Fruit fly (Drosophila melanogaster): ENCODE measurements around the gene rsh.
A peak's percentile ranks its signal among the peaks of the same experiment; 100 is the strongest.

The rsh gene

dm6 chrX:13113863-13114407 lies 125.5 kb downstream of the rsh start:
- TF ChIP-seq CG4496 (GFP tag; IDR thresholded peaks at IDR 0.05): peak; percentile 32; the same call in 1 of the 3 replicates
- no peak for TF ChIP-seq rn (GFP tag; IDR thresholded peaks at IDR 0.05)
- no peak for TF ChIP-seq Pif1A (GFP tag; optimal IDR thresholded peaks at IDR 0.05)
- TF ChIP-seq CG12605 (GFP tag; IDR thresholded peaks at IDR 0.05): no peak
- TF ChIP-seq fd96Ca (GFP tag; IDR thresholded peaks at IDR 0.05): 0 out of 3 replicates have a peak, but pooled peaks have one; percentile 26
- TF ChIP-seq Snoo (tag; optimal IDR thresholded peaks at IDR 0.05): no peak

dm6 chrX:13114861-13115260 lies 126.4 kb downstream of the rsh start, which contains the start of gene CG42237:
Gene CG42237 (plus strand): TSS chrX:13115131.
- peak; percentile 56; the same call in 2 of the 3 replicates for TF ChIP-seq fd96Ca (GFP tag; IDR thresholded peaks at IDR 0.05)
- peak; percentile 46; the same call in 1 of the 2 replicates for TF ChIP-seq CG12605 (GFP tag; IDR thresholded peaks at IDR 0.05)
- 0 out of 2 replicates have a peak, but pooled peaks have one; percentile 17 for TF ChIP-seq CG32121 (GFP tag; IDR thresholded peaks at IDR 0.05)
- peak; percentile 60 for TF ChIP-seq CG13204 (GFP tag; optimal IDR thresholded peaks at IDR 0.05)
- TF ChIP-seq Ets98B (GFP tag; IDR thresholded peaks at IDR 0.05): peak; percentile 49
- peak; percentile 12 for TF ChIP-seq CG15710 (tag; optimal IDR thresholded peaks at IDR 0.05)
- no peak for TF ChIP-seq CG14655 (GFP tag; optimal IDR thresholded peaks at IDR 0.05)
- TF ChIP-seq CG4496 (GFP tag; IDR thresholded peaks at IDR 0.05): peak; percentile 68
- no peak for TF ChIP-seq Snoo (tag; optimal IDR thresholded peaks at IDR 0.05)
- peak; percentile 14 for TF ChIP-seq Pif1A (GFP tag; optimal IDR thresholded peaks at IDR 0.05)
- no peak for TF ChIP-seq D1 (tag; optimal IDR thresholded peaks at IDR 0.05)
- no peak for TF ChIP-seq CG17806 (tag; optimal IDR thresholded peaks at IDR 0.05)

dm6 chrX:13116438-13117243 lies 128.2 kb downstream of the rsh start:
- TF ChIP-seq CG4496 (GFP tag; IDR thresholded peaks at IDR 0.05): no peak
- peak; percentile 19 for TF ChIP-seq EcR (GFP tag; optimal IDR thresholded peaks at IDR 0.05)
- TF ChIP-seq Pif1A (GFP tag; optimal IDR thresholded peaks at IDR 0.05): peak; percentile 46
- peak; percentile 11 for TF ChIP-seq CG17806 (tag; optimal IDR thresholded peaks at IDR 0.05)
- peak; percentile 51 for TF ChIP-seq CG34367 (tag; optimal IDR thresholded peaks at IDR 0.05)
- TF ChIP-seq CG13204 (GFP tag; optimal IDR thresholded peaks at IDR 0.05): peak; percentile 66
- TF ChIP-seq Snoo (tag; optimal IDR thresholded peaks at IDR 0.05): peak; percentile 40
- peak; percentile 45 for TF ChIP-seq Pif1B (GFP tag; optimal IDR thresholded peaks at IDR 0.05)
- TF ChIP-seq gl (tag; optimal IDR thresholded peaks at IDR 0.05): peak; percentile 79
- peak; percentile 32 for TF ChIP-seq CG8159 (tag; optimal IDR thresholded peaks at IDR 0.05)
- TF ChIP-seq fd96Ca (GFP tag; IDR thresholded peaks at IDR 0.05): no peak
- peak; percentile 32 for TF ChIP-seq CG15710 (tag; optimal IDR thresholded peaks at IDR 0.05)
- TF ChIP-seq D1 (tag; optimal IDR thresholded peaks at IDR 0.05): no peak
- TF ChIP-seq CG8301 (tag; optimal IDR thresholded peaks at IDR 0.05): peak; percentile 10
- peak; percentile 59; the same call in 1 of the 2 replicates for TF ChIP-seq CG12605 (GFP tag; IDR thresholded peaks at IDR 0.05)
- no peak for TF ChIP-seq Ets98B (GFP tag; IDR thresholded peaks at IDR 0.05)
- TF ChIP-seq CG14655 (GFP tag; optimal IDR thresholded peaks at IDR 0.05): peak; percentile 50

- TF ChIP-seq CG13204 (GFP tag; optimal IDR thresholded peaks at IDR 0.05): no peak
- TF ChIP-seq gl (tag; optimal IDR thresholded peaks at IDR 0.05): no peak
- TF ChIP-seq CG4496 (GFP tag; IDR thresholded peaks at IDR 0.05): no peak
- TF ChIP-seq CG12605 (GFP tag; IDR thresholded peaks at IDR 0.05): no peak
- TF ChIP-seq CG17806 (tag; optimal IDR thresholded peaks at IDR 0.05): no peak
- no peak for TF ChIP-seq fd96Ca (GFP tag; IDR thresholded peaks at IDR 0.05)
- no peak for TF ChIP-seq CG9948 (tag; optimal IDR thresholded peaks at IDR 0.05)
- TF ChIP-seq CG15710 (tag; optimal IDR thresholded peaks at IDR 0.05): no peak
- TF ChIP-seq CG14655 (GFP tag; optimal IDR thresholded peaks at IDR 0.05): no peak
- TF ChIP-seq CG8159 (tag; optimal IDR thresholded peaks at IDR 0.05): no peak
Measured at dm6 chrX:13125559-13125958, 137.1 kb downstream of the rsh start.

dm6 chrX:13127973-13128749 lies 139.7 kb downstream of the rsh start:
- TF ChIP-seq Pif1B (GFP tag; optimal IDR thresholded peaks at IDR 0.05): no peak
- TF ChIP-seq CG8301 (tag; optimal IDR thresholded peaks at IDR 0.05): peak; percentile 46
- TF ChIP-seq CG10348 (GFP tag; IDR thresholded peaks at IDR 0.05): no peak
- TF ChIP-seq fd96Ca (GFP tag; IDR thresholded peaks at IDR 0.05): peak; percentile 36; the same call in 1 of the 3 replicates
- TF ChIP-seq D1 (tag; optimal IDR thresholded peaks at IDR 0.05): peak; percentile 59
- peak; percentile 51 for TF ChIP-seq CG8159 (tag; optimal IDR thresholded peaks at IDR 0.05)
- peak; percentile 49 for TF ChIP-seq CG17806 (tag; optimal IDR thresholded peaks at IDR 0.05)
- TF ChIP-seq CG14655 (GFP tag; optimal IDR thresholded peaks at IDR 0.05): peak; percentile 53
- peak; percentile 71 for TF ChIP-seq CG12605 (GFP tag; IDR thresholded peaks at IDR 0.05)
- TF ChIP-seq Snoo (tag; optimal IDR thresholded peaks at IDR 0.05): no peak
- peak; percentile 44 for TF ChIP-seq CG15710 (tag; optimal IDR thresholded peaks at IDR 0.05)
- TF ChIP-seq Pif1A (GFP tag; optimal IDR thresholded peaks at IDR 0.05): peak; percentile 39
- peak; percentile 71 for TF ChIP-seq CG13204 (GFP tag; optimal IDR thresholded peaks at IDR 0.05)
- peak; percentile 86 for TF ChIP-seq CG4496 (GFP tag; IDR thresholded peaks at IDR 0.05)
- peak; percentile 68 for TF ChIP-seq CG32121 (GFP tag; IDR thresholded peaks at IDR 0.05)
- TF ChIP-seq gl (tag; optimal IDR thresholded peaks at IDR 0.05): no peak
- TF ChIP-seq Ets98B (GFP tag; IDR thresholded peaks at IDR 0.05): peak; percentile 75
- TF ChIP-seq CG34367 (tag; optimal IDR thresholded peaks at IDR 0.05): peak; percentile 7
- TF ChIP-seq CG9948 (tag; optimal IDR thresholded peaks at IDR 0.05): peak; percentile 42
- TF ChIP-seq EcR (GFP tag; optimal IDR thresholded peaks at IDR 0.05): peak; percentile 45
- no peak for TF ChIP-seq rn (GFP tag; IDR thresholded peaks at IDR 0.05)
